Worm (Caenorhabditis elegans) whole organism, L3 larva: ENCODE data around the gene unc-3.

Source experiments
- R02D3.7 ChIP-seq: fragments of 150-350 bp; optimal IDR thresholded peaks from 2 replicates; lab custom pipeline; 2014; ENCODE audit warnings: missing biosample characterization, missing genetic modification characterization
- aly-2 ChIP-seq: fragments of 150-350 bp; optimal IDR thresholded peaks from 2 replicates; lab custom pipeline; 2014; ENCODE audit warnings: missing biosample characterization, missing genetic modification characterization
- ama-1 ChIP-seq: fragments of 150-350 bp; optimal IDR thresholded peaks from 2 replicates; lab custom pipeline; 2018
- ceh-9 ChIP-seq: sonication (generic microtip); optimal IDR thresholded peaks from 2 replicates; lab custom pipeline; 2018; ENCODE audit warnings: missing biosample characterization, missing genetic modification characterization
- daf-12 ChIP-seq: fragments of 150-350 bp; optimal IDR thresholded peaks from 2 replicates; lab custom pipeline; 2014; ENCODE audit warnings: missing biosample characterization, missing genetic modification reagents, missing genetic modification characterization
- jun-1 ChIP-seq: fragments of 150-350 bp; optimal IDR thresholded peaks from 2 replicates; lab custom pipeline; 2014; ENCODE audit warnings: missing biosample characterization, missing genetic modification reagents, missing genetic modification characterization
- nhr-237 ChIP-seq: fragments of 150-350 bp; optimal IDR thresholded peaks from 2 replicates; lab custom pipeline; 2014; ENCODE audit warnings: missing biosample characterization, missing genetic modification characterization
- skn-1 ChIP-seq: fragments of 150-350 bp; optimal IDR thresholded peaks from 2 replicates; lab custom pipeline; 2014; ENCODE audit warnings: missing biosample characterization, missing genetic modification characterization
- snpc-4 ChIP-seq: fragments of 150-350 bp; optimal IDR thresholded peaks from 2 replicates; lab custom pipeline; 2014; ENCODE audit warnings: missing biosample characterization, missing genetic modification characterization
- unc-39 ChIP-seq: sonication (generic microtip); optimal IDR thresholded peaks from 4 replicates; lab custom pipeline; 2017; ENCODE audit warnings: missing biosample characterization, missing genetic modification characterization
- zag-1 ChIP-seq: fragments of 150-350 bp; optimal IDR thresholded peaks from 2 replicates; lab custom pipeline; 2014; ENCODE audit warnings: missing biosample characterization, missing genetic modification characterization

DNA sequence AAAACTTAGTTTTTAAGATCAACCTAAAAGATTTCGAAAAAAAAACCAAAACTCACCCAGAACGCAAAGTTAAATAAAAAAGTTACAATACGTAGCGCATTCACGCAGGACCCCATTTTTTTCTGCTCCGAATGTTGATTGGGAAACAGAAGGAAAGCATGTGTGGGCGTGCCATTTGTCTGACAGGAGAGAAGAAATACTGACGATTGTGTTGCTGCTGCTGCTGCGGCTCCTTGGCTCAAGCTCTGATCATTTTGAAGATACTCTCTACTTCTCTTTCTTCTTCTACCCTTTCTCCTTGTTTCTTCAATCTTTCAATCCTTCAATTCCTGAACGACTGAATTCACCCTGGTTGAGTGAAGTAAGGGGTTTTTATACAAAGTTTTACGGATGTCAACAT lies 44.0 kb upstream of the unc-3 start, which contains the start of gene tsp-8:
- TF ChIP-seq ceh-9 (tag; lab: Kevin White, UChicago), result no peak
- no peak for TF ChIP-seq unc-39 (tag; lab: Kevin White, UChicago)
- TF ChIP-seq zag-1 (tag; lab: Kevin White, UChicago), result no peak
- no peak for TF ChIP-seq daf-12
- TF ChIP-seq skn-1 (tag; lab: Kevin White, UChicago), result no peak
- TF ChIP-seq aly-2 (tag; lab: Kevin White, UChicago), result no peak
- TF ChIP-seq snpc-4 (tag; lab: Kevin White, UChicago), result no peak
- no peak for TF ChIP-seq nhr-237
- TF ChIP-seq ama-1 (lab: Kevin White, UChicago), result no peak
- TF ChIP-seq R02D3.7 (tag; lab: Kevin White, UChicago), result no peak
- TF ChIP-seq jun-1, result no peak
